Fruit fly (Drosophila melanogaster) whole organism, embryonic: ENCODE results near the gene CG6236.

Experiments used
- HHEX ChIP-seq: fragments of 200-800 bp; sonication (Bioruptor generic); optimal IDR thresholded peaks from 3 replicates; lab custom pipeline; 2017; ENCODE audit warnings: missing biosample characterization, mild to moderate bottlenecking, missing genetic modification characterization, missing genetic modification reagents
- bcd ChIP-seq: fragments of 200-800 bp; sonication (Bioruptor generic); optimal IDR thresholded peaks from 2 replicates; lab custom pipeline; 2017; ENCODE audit warnings: missing biosample characterization, mild to moderate bottlenecking, missing genetic modification characterization
- sens ChIP-seq: fragments of 200-800 bp; sonication (Bioruptor generic); peaks from one replicate; lab custom pipeline; 2016; ENCODE audit warnings: missing biosample characterization, missing genetic modification characterization
- stc ChIP-seq: fragments of 200-800 bp; sonication (Bioruptor generic); IDR thresholded peaks from 2 replicates; pipeline ENCODE4 v1.3.6; 2022; ENCODE audit warnings: missing biosample characterization, missing genetic modification characterization

- TF ChIP-seq bcd (GFP tag; lab: Kevin White, UChicago) (no peak), stc (GFP tag; lab: Robert Waterston, UW) (no peak), sens (no peak), HHEX (no peak)
Observed at dm6 chr3R:15313836-15314235, 14.2 kb downstream of the CG6236 start.
